Fruit fly (Drosophila melanogaster) whole organism, wandering third instar larva: Measurements from ENCODE around the gene CG34276.

Experiments used
- ey ChIP-seq: fragments of 200-800 bp; sonication (Bioruptor generic); optimal IDR thresholded peaks from 2 replicates; lab custom pipeline; 2016; ENCODE audit warnings: missing biosample characterization, missing genetic modification characterization
- psq ChIP-seq: fragments of 200-800 bp; sonication (Bioruptor generic); optimal IDR thresholded peaks from 3 replicates; lab custom pipeline; 2017; ENCODE audit warnings: missing biosample characterization, mild to moderate bottlenecking, missing genetic modification characterization, moderate library complexity
- usp ChIP-seq: fragments of >200 bp; optimal IDR thresholded peaks from 2 replicates; lab custom pipeline; 2017; ENCODE audit warnings: missing biosample characterization, missing genetic modification characterization

- TF ChIP-seq psq (GFP tag; lab: Kevin White, UChicago) (no peak), ey (GFP tag; lab: Kevin White, UChicago) (no peak), usp (no peak)
Observed at dm6 chr3R:15947605-15948004, 22.2 kb downstream of the CG34276 start.
